Fruit fly (Drosophila melanogaster): Measurements from ENCODE around the gene PolD1.

The PolD1 gene

DNA sequence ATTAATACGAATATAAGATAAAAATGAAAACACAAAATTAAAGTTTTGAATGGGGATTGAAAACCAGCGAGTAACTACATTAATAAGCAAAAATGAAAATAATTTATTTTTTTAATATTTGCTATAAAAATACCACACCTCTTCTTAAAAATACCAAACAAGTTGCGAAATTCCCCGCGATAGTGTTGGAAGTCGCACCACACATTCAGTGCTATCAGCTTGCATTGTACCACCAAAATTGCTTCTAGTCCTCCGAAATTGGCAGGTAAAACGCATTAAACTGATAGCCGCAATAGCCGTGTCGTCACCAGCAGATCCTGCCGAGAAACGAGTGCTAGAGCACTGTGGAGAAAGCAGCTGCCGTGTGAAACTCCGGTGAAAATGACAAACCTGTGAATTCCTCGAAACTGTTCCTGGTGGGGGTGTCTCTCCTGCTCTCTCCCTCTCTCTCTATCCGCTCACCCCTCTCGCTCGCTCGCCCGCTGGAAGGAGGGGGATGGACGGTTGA, 478 bp upstream of the PolD1 start, which contains the start of gene Hip14 (continued):
- TF ChIP-seq PHDP (tag; optimal IDR thresholded peaks at IDR 0.05) (no peak), Sox100B (GFP tag; optimal IDR thresholded peaks at IDR 0.05) (no peak), CG34422 (GFP tag; IDR thresholded peaks at IDR 0.05) (peak; percentile 78; the same call in 2 of the 3 replicates), CG16815 (GFP tag; optimal IDR thresholded peaks at IDR 0.05) (no peak), slbo (GFP tag; IDR thresholded peaks at IDR 0.05) (peak; percentile 68), eyg (GFP tag; optimal IDR thresholded peaks at IDR 0.05) (no peak), sd (tag; optimal IDR thresholded peaks at IDR 0.05) (peak; percentile 86), sens (GFP tag) (peak; percentile 86), CTCF (GFP tag; optimal IDR thresholded peaks at IDR 0.05) (peak; percentile 18), gro (GFP tag; optimal IDR thresholded peaks at IDR 0.05) (no peak), CG6175 (GFP tag; IDR thresholded peaks at IDR 0.05) (no peak), CG8359 (GFP tag; optimal IDR thresholded peaks at IDR 0.05; ENCODE audit: borderline replicate concordance) (no peak), CG18011 (GFP tag; optimal IDR thresholded peaks at IDR 0.05) (no peak), CG6683 (GFP tag; optimal IDR thresholded peaks at IDR 0.05) (no peak), CG1832 (GFP tag; optimal IDR thresholded peaks at IDR 0.05) (peak; percentile 90), Fer1 (GFP tag; optimal IDR thresholded peaks at IDR 0.05) (peak; percentile 46), CG17328 (GFP tag; IDR thresholded peaks at IDR 0.05) (0 out of 2 replicates have a peak, but pooled peaks have one; percentile 8), CG9876 (GFP tag; optimal IDR thresholded peaks at IDR 0.05) (no peak), pzg (GFP tag; optimal IDR thresholded peaks at IDR 0.05) (peak; percentile 52), ci (GFP tag; IDR thresholded peaks at IDR 0.05) (peak; percentile 62; the same call in 2 of the 3 replicates), Bgb (GFP tag; IDR thresholded peaks at IDR 0.05; ENCODE audit: partially characterized antibody) (peak; percentile 33; the same call in 1 of the 2 replicates), CG7786 (GFP tag; optimal IDR thresholded peaks at IDR 0.05) (no peak), CG2129 (GFP tag; IDR thresholded peaks at IDR 0.05; ENCODE audit: partially characterized antibody) (no peak), jigr1 (GFP tag; IDR thresholded peaks at IDR 0.05) (no peak), ranshi (GFP tag; IDR thresholded peaks at IDR 0.05) (no peak), CG6654 (GFP tag; optimal IDR thresholded peaks at IDR 0.05) (no peak), CG9215 (GFP tag; IDR thresholded peaks at IDR 0.05) (no peak), Chrac-16 (GFP tag; optimal IDR thresholded peaks at IDR 0.05) (no peak), CG3847 (GFP tag; IDR thresholded peaks at IDR 0.05) (0 out of 2 replicates have a peak, but pooled peaks have one; percentile 14), jing (GFP tag; optimal IDR thresholded peaks at IDR 0.05) (no peak), Optix (GFP tag; IDR thresholded peaks at IDR 0.05) (no peak), CG12659 (GFP tag; optimal IDR thresholded peaks at IDR 0.05) (peak; percentile 70), CG3995 (GFP tag; optimal IDR thresholded peaks at IDR 0.05) (peak; percentile 86), her (GFP tag; optimal IDR thresholded peaks at IDR 0.05) (no peak), Gsc (GFP tag; IDR thresholded peaks at IDR 0.05) (no peak), CG17359 (tag; optimal IDR thresholded peaks at IDR 0.05) (no peak), schlank (tag; optimal IDR thresholded peaks at IDR 0.05) (no peak), sens-2 (GFP tag; IDR thresholded peaks at IDR 0.05) (no peak), CG9797 (GFP tag; optimal IDR thresholded peaks at IDR 0.05) (peak; percentile 54), prd (optimal IDR thresholded peaks at IDR 0.05) (no peak), prd (GFP tag; IDR thresholded peaks at IDR 0.05) (0 out of 3 replicates have a peak, but pooled peaks have one; percentile 17), CG10267 (tag; optimal IDR thresholded peaks at IDR 0.05) (peak; percentile 94), CG17361 (GFP tag; IDR thresholded peaks at IDR 0.05) (0 out of 3 replicates have a peak, but pooled peaks have one; percentile 36), Tbp (GFP tag; optimal IDR thresholded peaks at IDR 0.05) (no peak), D (optimal IDR thresholded peaks at IDR 0.05) (peak; percentile 62), D (GFP tag; optimal IDR thresholded peaks at IDR 0.05) (no peak), tll (GFP tag; optimal IDR thresholded peaks at IDR 0.05) (no peak), odd (GFP tag; optimal IDR thresholded peaks at IDR 0.05) (no peak), MESR4 (GFP tag; optimal IDR thresholded peaks at IDR 0.05) (peak; percentile 98), CG4617 (GFP tag; optimal IDR thresholded peaks at IDR 0.05; ENCODE audit: borderline replicate concordance) (peak; percentile 89), Lpt (GFP tag; optimal IDR thresholded peaks at IDR 0.05) (no peak)
